Fruit fly (Drosophila melanogaster) whole organism, embryonic: ENCODE data around the gene TwdlX.

Experiments used
- Asciz ChIP-seq: fragments of 200-800 bp; sonication (Bioruptor generic); optimal IDR thresholded peaks from 2 replicates; lab custom pipeline; 2017; ENCODE audit warnings: missing biosample characterization, mild to moderate bottlenecking, missing genetic modification characterization, missing genetic modification reagents
- Atf6 ChIP-seq: fragments of 200-800 bp; sonication (Bioruptor generic); IDR thresholded peaks from 2 replicates; pipeline ENCODE4 v1.3.6; 2022; ENCODE audit warnings: missing biosample characterization, missing genetic modification characterization
- Awh ChIP-seq: fragments of 200-800 bp; sonication (Bioruptor generic); IDR thresholded peaks from 2 replicates; pipeline ENCODE4, ENCODE4 v1.3.6; 2022; ENCODE audit warnings: missing biosample characterization, missing genetic modification characterization
- BEAF-32 ChIP-seq: fragments of 200-800 bp; sonication (Bioruptor generic); optimal IDR thresholded peaks from 3 replicates; lab custom pipeline; 2017; ENCODE audit warnings: missing biosample characterization, missing genetic modification characterization, mild to moderate bottlenecking, moderate library complexity, missing genetic modification reagents
- Bdp1 ChIP-seq: fragments of 200-800 bp; sonication (Bioruptor generic); optimal IDR thresholded peaks from 3 replicates; lab custom pipeline; 2016; ENCODE audit warnings: missing biosample characterization, missing genetic modification characterization
- C15 ChIP-seq: fragments of 200-800 bp; sonication (Bioruptor generic); IDR thresholded peaks from 3 replicates; pipeline ENCODE4 v1.3.6; 2022; ENCODE audit warnings: missing biosample characterization, missing genetic modification characterization
- CG10209 ChIP-seq: fragments of 200-800 bp; sonication (Bioruptor generic); optimal IDR thresholded peaks from 3 replicates; lab custom pipeline; 2017; ENCODE audit warnings: missing biosample characterization, mild to moderate bottlenecking, missing genetic modification characterization, missing genetic modification reagents
- CG10654 ChIP-seq: fragments of 200-800 bp; sonication (Bioruptor generic); optimal IDR thresholded peaks from 2 replicates; lab custom pipeline; 2016; ENCODE audit warnings: missing biosample characterization, missing genetic modification characterization
- CG11398 ChIP-seq: fragments of 200-800 bp; sonication (Bioruptor generic); optimal IDR thresholded peaks from 2 replicates; lab custom pipeline; 2016; ENCODE audit warnings: missing biosample characterization, missing genetic modification characterization
- CG11560 ChIP-seq: fragments of 200-800 bp; sonication (Bioruptor generic); IDR thresholded peaks from 3 replicates; pipeline ENCODE4 v1.3.6; 2022; ENCODE audit warnings: missing biosample characterization, missing genetic modification characterization
- CG12744 ChIP-seq: fragments of 200-800 bp; sonication (Bioruptor generic); optimal IDR thresholded peaks from 2 replicates; lab custom pipeline; 2016; ENCODE audit warnings: missing biosample characterization, missing genetic modification characterization
- CG15011 ChIP-seq: fragments of 200-800 bp; sonication (Bioruptor generic); optimal IDR thresholded peaks from 3 replicates; lab custom pipeline; 2018; ENCODE audit warnings: missing biosample characterization, mild to moderate bottlenecking, missing genetic modification characterization
- CG16813 ChIP-seq: fragments of 200-800 bp; sonication (Bioruptor generic); IDR thresholded peaks from 3 replicates; pipeline ENCODE4 v1.3.6; 2022; ENCODE audit warnings: missing biosample characterization, missing genetic modification characterization; ENCODE audit not compliant: partially characterized antibody
- CG18476 ChIP-seq: fragments of 200-800 bp; sonication (Bioruptor generic); optimal IDR thresholded peaks from 2 replicates; lab custom pipeline; 2016; ENCODE audit warnings: missing biosample characterization, mild to moderate bottlenecking, missing genetic modification characterization
- CG18764 ChIP-seq: fragments of 200-800 bp; sonication (Bioruptor generic); optimal IDR thresholded peaks from 3 replicates; lab custom pipeline; 2016; ENCODE audit warnings: missing biosample characterization, missing genetic modification characterization
- CG2199 ChIP-seq: fragments of 200-800 bp; sonication (Bioruptor generic); IDR thresholded peaks from 3 replicates; pipeline ENCODE4 v1.3.6; 2022; ENCODE audit warnings: missing biosample characterization, missing genetic modification characterization
- CG2889 ChIP-seq: fragments of 200-800 bp; sonication (Bioruptor generic); IDR thresholded peaks from 3 replicates; pipeline ENCODE4 v1.3.6; 2022; ENCODE audit warnings: missing biosample characterization, missing genetic modification characterization
- CG3838 ChIP-seq: fragments of 200-800 bp; sonication (Bioruptor generic); optimal IDR thresholded peaks from 3 replicates; lab custom pipeline; 2016; ENCODE audit warnings: missing biosample characterization, missing genetic modification characterization
- CG5245 ChIP-seq: fragments of 200-800 bp; sonication (Bioruptor generic); optimal IDR thresholded peaks from 3 replicates; lab custom pipeline; 2016; ENCODE audit warnings: missing biosample characterization, missing genetic modification characterization
- CG7963 ChIP-seq: fragments of 200-800 bp; sonication (Bioruptor generic); IDR thresholded peaks from 3 replicates; pipeline ENCODE4 v1.3.6; 2022; ENCODE audit warnings: missing biosample characterization, missing genetic modification characterization; ENCODE audit not compliant: partially characterized antibody
- CG8281 ChIP-seq: fragments of 200-800 bp; sonication (Bioruptor generic); optimal IDR thresholded peaks from 2 replicates; lab custom pipeline; 2018; ENCODE audit warnings: missing biosample characterization, mild to moderate bottlenecking, missing genetic modification characterization, moderate library complexity
- CG8388 ChIP-seq: fragments of 200-800 bp; sonication (Bioruptor generic); optimal IDR thresholded peaks from 2 replicates; lab custom pipeline; 2019; ENCODE audit warnings: missing biosample characterization, mild to moderate bottlenecking, missing genetic modification characterization, moderate library complexity
- CG9727 ChIP-seq: fragments of 200-800 bp; sonication (Bioruptor generic); optimal IDR thresholded peaks from 3 replicates; lab custom pipeline; 2017; ENCODE audit warnings: missing biosample characterization, mild to moderate bottlenecking, missing genetic modification characterization
- CTCF ChIP-seq: fragments of 200-800 bp; sonication (Bioruptor generic); optimal IDR thresholded peaks from 2 replicates; lab custom pipeline; 2017; ENCODE audit warnings: missing biosample characterization, mild to moderate bottlenecking, missing genetic modification characterization, moderate library complexity
- Deaf1 ChIP-seq: fragments of 200-800 bp; optimal IDR thresholded peaks from 3 replicates; lab custom pipeline; 2019; ENCODE audit warnings: missing biosample characterization, mild to moderate bottlenecking, missing genetic modification characterization, moderate library complexity
- Dll ChIP-seq: fragments of 200-800 bp; sonication (Bioruptor generic); IDR thresholded peaks from 4 replicates; pipeline ENCODE4 v1.3.6; 2022; ENCODE audit warnings: missing biosample characterization, missing genetic modification characterization; ENCODE audit not compliant: partially characterized antibody
- GATAe ChIP-seq: fragments of 200-800 bp; sonication (Bioruptor generic); conservative IDR thresholded peaks from 2 replicates; pipeline ENCODE4 v1.3.6; 2022; ENCODE audit warnings: missing biosample characterization, missing genetic modification characterization
- Hmx ChIP-seq: fragments of 200-800 bp; sonication (Bioruptor generic); optimal IDR thresholded peaks from 2 replicates; lab custom pipeline; 2016; ENCODE audit warnings: missing biosample characterization, missing genetic modification characterization
- Optix ChIP-seq: fragments of 200-800 bp; sonication (Bioruptor generic); IDR thresholded peaks from 3 replicates; pipeline ENCODE4 v1.3.6; 2022; ENCODE audit warnings: missing biosample characterization, missing genetic modification characterization
- Scr ChIP-seq: fragments of 200-800 bp; sonication (Bioruptor generic); IDR thresholded peaks from 2 replicates; pipeline ENCODE4 v1.3.6; 2022; ENCODE audit warnings: missing biosample characterization, missing genetic modification characterization; ENCODE audit not compliant: partially characterized antibody
- bab2 ChIP-seq: fragments of 200-800 bp; sonication (Bioruptor generic); optimal IDR thresholded peaks from 2 replicates; lab custom pipeline; 2016; ENCODE audit warnings: missing biosample characterization, missing genetic modification characterization
- cad ChIP-seq: fragments of >200 bp; optimal IDR thresholded peaks from 2 replicates; lab custom pipeline; 2017; ENCODE audit warnings: missing biosample characterization, missing genetic modification characterization
- crol ChIP-seq: fragments of 200-800 bp; sonication (Bioruptor generic); IDR thresholded peaks from 2 replicates; pipeline ENCODE4 v1.3.6; 2022; ENCODE audit warnings: missing biosample characterization, missing genetic modification characterization
- disco-r ChIP-seq: fragments of 200-800 bp; sonication (Bioruptor generic); optimal IDR thresholded peaks from 2 replicates; lab custom pipeline; 2016; ENCODE audit warnings: missing biosample characterization, missing genetic modification characterization
- fd64A ChIP-seq: fragments of 200-800 bp; sonication (Bioruptor generic); optimal IDR thresholded peaks from 3 replicates; lab custom pipeline; 2018; ENCODE audit warnings: missing biosample characterization, mild to moderate bottlenecking, missing genetic modification characterization
- gcm ChIP-seq: fragments of 200-800 bp; sonication (Bioruptor generic); optimal IDR thresholded peaks from 2 replicates; lab custom pipeline; 2019; ENCODE audit warnings: missing biosample characterization, mild to moderate bottlenecking, missing genetic modification characterization, moderate library complexity
- grn ChIP-seq: fragments of 200-800 bp; sonication (Bioruptor generic); optimal IDR thresholded peaks from 3 replicates; lab custom pipeline; 2017; ENCODE audit warnings: missing biosample characterization, missing genetic modification characterization
- gsb-n ChIP-seq: fragments of 200-800 bp; sonication (Bioruptor generic); optimal IDR thresholded peaks from 3 replicates; lab custom pipeline; 2018; ENCODE audit warnings: missing biosample characterization, mild to moderate bottlenecking, missing genetic modification characterization
- gt ChIP-seq: fragments of 200-800 bp; sonication (Bioruptor generic); IDR thresholded peaks from 2 replicates; pipeline ENCODE4 v1.3.6; 2022; ENCODE audit warnings: missing biosample characterization, missing genetic modification characterization
- ham ChIP-seq: fragments of 200-800 bp; sonication (Bioruptor generic); IDR thresholded peaks from 2 replicates; pipeline ENCODE4 v1.3.6; 2022; ENCODE audit warnings: missing biosample characterization, missing genetic modification characterization
- kni ChIP-seq: fragments of 200-800 bp; sonication (Bioruptor generic); optimal IDR thresholded peaks from 3 replicates; lab custom pipeline; 2017; ENCODE audit warnings: mild to moderate bottlenecking, missing biosample characterization, missing genetic modification reagents, missing genetic modification characterization
- lola ChIP-seq, 3 experiments: fragments of >200 bp in 2 of 3; fragments of 200-800 bp in 1 of 3; sonication (Bioruptor generic) in 1 of 3; optimal IDR thresholded peaks; 2 replicates each; lab custom pipeline; 2017 to 2019; ENCODE audit warnings: missing biosample characterization in 3 of 3, missing genetic modification characterization in 3 of 3, mild to moderate bottlenecking in 1 of 3, moderate library complexity in 1 of 3
- nerfin-2 ChIP-seq: fragments of 200-800 bp; sonication (Bioruptor generic); IDR thresholded peaks from 2 replicates; pipeline ENCODE4 v1.3.6; 2022; ENCODE audit warnings: missing biosample characterization, missing genetic modification characterization; ENCODE audit not compliant: partially characterized antibody
- p53 ChIP-seq: fragments of 200-800 bp; sonication (Bioruptor generic); optimal IDR thresholded peaks from 2 replicates; lab custom pipeline; 2016; ENCODE audit warnings: missing biosample characterization, missing genetic modification characterization
- pros ChIP-seq: fragments of 200-800 bp; sonication (Bioruptor generic); optimal IDR thresholded peaks from 3 replicates; lab custom pipeline; 2019; ENCODE audit warnings: missing biosample characterization, mild to moderate bottlenecking, missing genetic modification characterization, moderate library complexity
- ssp ChIP-seq: fragments of 200-800 bp; sonication (Bioruptor generic); IDR thresholded peaks from 2 replicates; pipeline ENCODE4 v1.3.6; 2022; ENCODE audit warnings: missing biosample characterization, missing genetic modification characterization
- tgo ChIP-seq: fragments of 200-800 bp; sonication (Bioruptor generic); IDR thresholded peaks from 3 replicates; pipeline ENCODE4 v1.3.6; 2022; ENCODE audit warnings: missing biosample characterization, missing genetic modification characterization
- twi ChIP-seq: fragments of 200-800 bp; optimal IDR thresholded peaks from 2 replicates; lab custom pipeline; 2019; ENCODE audit warnings: missing biosample characterization, mild to moderate bottlenecking, missing genetic modification characterization, moderate library complexity
- unpg ChIP-seq: fragments of 200-800 bp; sonication (Bioruptor generic); optimal IDR thresholded peaks from 3 replicates; lab custom pipeline; 2018; ENCODE audit warnings: missing biosample characterization, mild to moderate bottlenecking, missing genetic modification characterization, moderate library complexity
- vnd ChIP-seq: fragments of 200-800 bp; sonication (Bioruptor generic); IDR thresholded peaks from 3 replicates; pipeline ENCODE4 v1.3.6; 2022; ENCODE audit warnings: missing biosample characterization, missing genetic modification characterization; ENCODE audit not compliant: partially characterized antibody

TwdlX gene

dm6 chrX:16774201-16775061 is 43.5 kb downstream of the TwdlX start (continued):
- TF ChIP-seq CG3838 (GFP tag; lab: Kevin White, UChicago) (no peak), C15 (GFP tag; lab: Robert Waterston, UW) (no peak), gsb-n (no peak), CG18476 (GFP tag; lab: Kevin White, UChicago) (no peak), CG10654 (no peak), CG18764 (GFP tag; lab: Kevin White, UChicago) (no peak), CG10209 (GFP tag; lab: Kevin White, UChicago) (no peak), CG12744 (GFP tag; lab: Kevin White, UChicago) (no peak), CG5245 (GFP tag; lab: Kevin White, UChicago) (no peak), disco-r (GFP tag; lab: Kevin White, UChicago) (no peak), CG11398 (GFP tag; lab: Kevin White, UChicago) (no peak), twi (tag; lab: Kevin White, UChicago) (peak; percentile 95), GATAe (GFP tag; lab: Robert Waterston, UW) (no peak), vnd (GFP tag; lab: Robert Waterston, UW) (no peak), CG7963 (GFP tag; lab: Robert Waterston, UW) (no peak), unpg (GFP tag; lab: Kevin White, UChicago) (no peak), CG8388 (GFP tag; lab: Kevin White, UChicago) (peak; percentile 97), ham (GFP tag; lab: Robert Waterston, UW) (no peak), gt (GFP tag; lab: Robert Waterston, UW) (no peak), cad (GFP tag; lab: Kevin White, UChicago) (no peak), nerfin-2 (GFP tag; lab: Robert Waterston, UW) (no peak), gcm (GFP tag; lab: Kevin White, UChicago) (no peak), Awh (GFP tag; lab: Robert Waterston, UW) (no peak), Asciz (GFP tag; lab: Kevin White, UChicago) (no peak), Scr (no peak), CG15011 (GFP tag; lab: Kevin White, UChicago) (no peak), Bdp1 (GFP tag; lab: Kevin White, UChicago) (no peak), lola (GFP tag; optimal IDR thresholded peaks at IDR 0.05; lab: Kevin White, UChicago) (peak in 1 of 3 experiments; percentile 1), CG2199 (GFP tag; lab: Robert Waterston, UW) (peak; percentile 12; the same call in 1 of the 3 replicates), tgo (GFP tag; lab: Robert Waterston, UW) (no peak), CG16813 (GFP tag; lab: Robert Waterston, UW) (no peak), fd64A (GFP tag; lab: Kevin White, UChicago) (no peak), grn (GFP tag; lab: Kevin White, UChicago) (no peak), CG8281 (tag; lab: Kevin White, UChicago) (no peak)

dm6 chrX:16775083-16775482 is 44.2 kb downstream of the TwdlX start:
- TF ChIP-seq Deaf1 (peak; percentile 38), Optix (GFP tag; lab: Robert Waterston, UW) (no peak), ssp (GFP tag; lab: Robert Waterston, UW) (no peak), pros (peak; percentile 16), Dll (GFP tag; lab: Robert Waterston, UW) (0 out of 4 replicates have a peak, but pooled peaks have one; percentile 12), kni (peak; percentile 59), CG9727 (GFP tag; lab: Kevin White, UChicago) (no peak), crol (GFP tag; lab: Robert Waterston, UW) (0 out of 2 replicates have a peak, but pooled peaks have one; percentile 33), Hmx (GFP tag; lab: Kevin White, UChicago) (no peak), CG5245 (GFP tag; lab: Kevin White, UChicago) (no peak), bab2 (GFP tag; lab: Kevin White, UChicago) (no peak), CG11560 (tag; lab: Robert Waterston, UW) (no peak), gt (GFP tag; lab: Robert Waterston, UW) (no peak), CG2889 (GFP tag; lab: Robert Waterston, UW) (no peak), Atf6 (GFP tag; lab: Robert Waterston, UW) (no peak), CTCF (GFP tag; lab: Kevin White, UChicago) (no peak), BEAF-32 (GFP tag; lab: Kevin White, UChicago) (no peak), p53 (GFP tag; lab: Kevin White, UChicago) (no peak)
